Fruit fly (Drosophila melanogaster) whole organism, embryonic: ENCODE results near the gene CG34276.

Experiments used
- Abd-B ChIP-seq: fragments of 200-800 bp; sonication (Bioruptor generic); optimal IDR thresholded peaks from 2 replicates; lab custom pipeline; 2018; ENCODE audit warnings: missing biosample characterization, mild to moderate bottlenecking, missing genetic modification characterization, moderate library complexity
- Adf1 ChIP-seq: fragments of 200-800 bp; sonication (Bioruptor generic); IDR thresholded peaks from 2 replicates; pipeline ENCODE4 v1.3.6; 2022; ENCODE audit warnings: missing biosample characterization, missing genetic modification characterization
- Atf-2 ChIP-seq: fragments of 200-800 bp; sonication (Bioruptor generic); optimal IDR thresholded peaks from 2 replicates; lab custom pipeline; 2016; ENCODE audit warnings: missing biosample characterization, missing genetic modification characterization
- C15 ChIP-seq: fragments of 200-800 bp; sonication (Bioruptor generic); IDR thresholded peaks from 3 replicates; pipeline ENCODE4 v1.3.6; 2022; ENCODE audit warnings: missing biosample characterization, missing genetic modification characterization
- CG1024 ChIP-seq: fragments of 200-800 bp; sonication (Bioruptor generic); IDR thresholded peaks from 2 replicates; pipeline ENCODE4 v1.3.6; 2022; ENCODE audit warnings: missing biosample characterization, missing genetic modification characterization
- CG11085 ChIP-seq: fragments of 200-800 bp; sonication (Bioruptor generic); IDR thresholded peaks from 2 replicates; pipeline ENCODE4 v1.3.6; 2022; ENCODE audit warnings: missing biosample characterization, missing genetic modification characterization
- CG11247 ChIP-seq: fragments of 200-800 bp; sonication (Bioruptor generic); IDR thresholded peaks from 2 replicates; pipeline ENCODE4 v1.3.6; 2022; ENCODE audit warnings: missing biosample characterization, missing genetic modification characterization
- CG11456 ChIP-seq: fragments of 200-800 bp; sonication (Bioruptor generic); IDR thresholded peaks from 3 replicates; pipeline ENCODE4 v1.3.6; 2022; ENCODE audit warnings: missing biosample characterization, missing genetic modification characterization
- CG1233 ChIP-seq: fragments of 200-800 bp; sonication (Bioruptor generic); optimal IDR thresholded peaks from 4 replicates; lab custom pipeline; 2018; ENCODE audit warnings: missing biosample characterization, mild to moderate bottlenecking, missing genetic modification characterization
- CG12769 ChIP-seq: fragments of 200-800 bp; sonication (Bioruptor generic); optimal IDR thresholded peaks from 2 replicates; lab custom pipeline; 2019; ENCODE audit warnings: missing biosample characterization, mild to moderate bottlenecking, missing genetic modification characterization, moderate library complexity
- CG13624 ChIP-seq: fragments of 200-800 bp; sonication (Bioruptor generic); optimal IDR thresholded peaks from 2 replicates; lab custom pipeline; 2016; ENCODE audit warnings: missing biosample characterization, missing genetic modification characterization
- CG13894 ChIP-seq: fragments of 200-800 bp; sonication (Bioruptor generic); optimal IDR thresholded peaks from 3 replicates; lab custom pipeline; 2018; ENCODE audit warnings: missing biosample characterization, mild to moderate bottlenecking, missing genetic modification characterization, moderate library complexity
- CG14860 ChIP-seq: fragments of 200-800 bp; sonication (Bioruptor generic); IDR thresholded peaks from 3 replicates; pipeline ENCODE4 v1.3.6; 2022; ENCODE audit warnings: missing biosample characterization, missing genetic modification characterization; ENCODE audit not compliant: partially characterized antibody
- CG17829 ChIP-seq: fragments of 200-800 bp; optimal IDR thresholded peaks from 2 replicates; lab custom pipeline; 2019; ENCODE audit warnings: missing biosample characterization, mild to moderate bottlenecking, missing genetic modification characterization, moderate library complexity
- CG2116 ChIP-seq: fragments of 200-800 bp; sonication (Bioruptor generic); optimal IDR thresholded peaks from 3 replicates; lab custom pipeline; 2018; ENCODE audit warnings: missing biosample characterization, mild to moderate bottlenecking, missing genetic modification characterization
- CG32532 ChIP-seq: fragments of 200-800 bp; sonication (Bioruptor generic); IDR thresholded peaks from 2 replicates; pipeline ENCODE4 v1.3.6; 2022; ENCODE audit warnings: missing biosample characterization, missing genetic modification characterization
- CG6175 ChIP-seq: fragments of 200-800 bp; sonication (Bioruptor generic); IDR thresholded peaks from 3 replicates; pipeline ENCODE4 v1.3.6; 2022; ENCODE audit warnings: missing biosample characterization, missing genetic modification characterization
- CG6791 ChIP-seq: fragments of 200-800 bp; sonication (Bioruptor generic); IDR thresholded peaks from 3 replicates; pipeline ENCODE4 v1.3.6; 2022; ENCODE audit warnings: missing biosample characterization, missing genetic modification characterization; ENCODE audit not compliant: partially characterized antibody
- CG7372 ChIP-seq: fragments of 200-800 bp; sonication (Bioruptor generic); IDR thresholded peaks from 2 replicates; pipeline ENCODE4 v1.3.6; 2022; ENCODE audit warnings: missing biosample characterization, missing genetic modification characterization
- CG7745 ChIP-seq: fragments of 200-800 bp; sonication (Bioruptor generic); optimal IDR thresholded peaks from 2 replicates; lab custom pipeline; 2018; ENCODE audit warnings: missing biosample characterization, mild to moderate bottlenecking, missing genetic modification characterization, moderate library complexity
- CG9932 ChIP-seq: fragments of 200-800 bp; sonication (Bioruptor generic); IDR thresholded peaks from 2 replicates; pipeline ENCODE4 v1.3.6; 2022; ENCODE audit warnings: missing biosample characterization, missing genetic modification characterization
- CTCF ChIP-seq: fragments of 200-800 bp; sonication (Bioruptor generic); optimal IDR thresholded peaks from 2 replicates; lab custom pipeline; 2017; ENCODE audit warnings: missing biosample characterization, mild to moderate bottlenecking, missing genetic modification characterization, moderate library complexity
- Camta ChIP-seq: fragments of 200-800 bp; sonication (Bioruptor generic); optimal IDR thresholded peaks from 2 replicates; lab custom pipeline; 2016; ENCODE audit warnings: missing biosample characterization, missing genetic modification characterization
- CkIIα-i1 ChIP-seq: fragments of 200-800 bp; sonication (Bioruptor generic); IDR thresholded peaks from 2 replicates; pipeline ENCODE4 v1.3.6; 2022; ENCODE audit warnings: missing biosample characterization, missing genetic modification characterization
- Dbx ChIP-seq: fragments of 200-800 bp; sonication (Bioruptor generic); IDR thresholded peaks from 3 replicates; pipeline ENCODE4 v1.3.6; 2022; ENCODE audit warnings: missing biosample characterization, missing genetic modification characterization
- Doc2 ChIP-seq: fragments of 200-800 bp; sonication (Bioruptor generic); IDR thresholded peaks from 2 replicates; pipeline ENCODE4 v1.3.6; 2022; ENCODE audit warnings: missing biosample characterization, missing genetic modification characterization
- MBD-R2 ChIP-seq: fragments of 200-800 bp; sonication (Bioruptor generic); IDR thresholded peaks from 2 replicates; pipeline ENCODE4 v1.3.6; 2022; ENCODE audit warnings: missing biosample characterization, missing genetic modification characterization
- Nf-YB ChIP-seq: fragments of 200-800 bp; sonication (Bioruptor generic); optimal IDR thresholded peaks from 3 replicates; lab custom pipeline; 2019; ENCODE audit warnings: missing biosample characterization, mild to moderate bottlenecking, missing genetic modification characterization, moderate library complexity
- Ptx1 ChIP-seq: fragments of 200-800 bp; sonication (Bioruptor generic); IDR thresholded peaks from 2 replicates; pipeline ENCODE4 v1.3.6; 2022; ENCODE audit warnings: missing biosample characterization, missing genetic modification characterization
- Taf1 ChIP-seq: fragments of 200-800 bp; sonication (Bioruptor generic); IDR thresholded peaks from 2 replicates; pipeline ENCODE4 v1.3.6; 2022; ENCODE audit warnings: missing biosample characterization, missing genetic modification characterization
- Usf ChIP-seq: fragments of 200-800 bp; sonication (Bioruptor generic); optimal IDR thresholded peaks from 2 replicates; lab custom pipeline; 2017; ENCODE audit warnings: missing genotype, missing biosample characterization, missing genetic modification characterization
- bab2 ChIP-seq: fragments of 200-800 bp; sonication (Bioruptor generic); optimal IDR thresholded peaks from 2 replicates; lab custom pipeline; 2016; ENCODE audit warnings: missing biosample characterization, missing genetic modification characterization
- bigmax ChIP-seq: fragments of 200-800 bp; sonication (Bioruptor generic); optimal IDR thresholded peaks from 2 replicates; lab custom pipeline; 2018; ENCODE audit warnings: missing biosample characterization, mild to moderate bottlenecking, missing genetic modification characterization
- bsh ChIP-seq, 2 experiments: fragments of 200-800 bp; sonication (Bioruptor generic); optimal IDR thresholded peaks; 2 replicates each; lab custom pipeline; 2017 to 2018; ENCODE audit warnings: mild to moderate bottlenecking in 2 of 2, missing biosample characterization in 2 of 2, missing genetic modification characterization in 2 of 2, moderate library complexity in 1 of 2
- cad ChIP-seq: fragments of >200 bp; optimal IDR thresholded peaks from 2 replicates; lab custom pipeline; 2017; ENCODE audit warnings: missing biosample characterization, missing genetic modification characterization
- eve ChIP-seq, 2 experiments: fragments of >200 bp; optimal IDR thresholded peaks; 2 replicates each; lab custom pipeline; 2017; ENCODE audit warnings: missing biosample characterization in 2 of 2, missing genetic modification characterization in 2 of 2
- gfzf ChIP-seq: fragments of 200-800 bp; sonication (Bioruptor generic); optimal IDR thresholded peaks from 2 replicates; lab custom pipeline; 2016; ENCODE audit warnings: missing biosample characterization, mild to moderate bottlenecking, missing genetic modification characterization, moderate library complexity
- h ChIP-seq: fragments of >200 bp; optimal IDR thresholded peaks from 2 replicates; lab custom pipeline; 2017
- hkb ChIP-seq, 2 experiments: fragments of 200-800 bp in 1 of 2; fragments of >200 bp in 1 of 2; sonication (Bioruptor generic) in 1 of 2; IDR thresholded peaks in 1 of 2; optimal IDR thresholded peaks in 1 of 2; 2 replicates each; pipeline versions ENCODE4 v1.3.6 to Lab custom; 2017 to 2022; ENCODE audit warnings: missing biosample characterization in 1 of 2, missing genetic modification characterization in 1 of 2
- jumu ChIP-seq: fragments of 200-800 bp; sonication (Bioruptor generic); optimal IDR thresholded peaks from 3 replicates; lab custom pipeline; 2016; ENCODE audit warnings: missing biosample characterization, missing genetic modification characterization
- lab ChIP-seq: fragments of 200-800 bp; sonication (Bioruptor generic); optimal IDR thresholded peaks from 3 replicates; lab custom pipeline; 2017; ENCODE audit warnings: missing biosample characterization, missing genetic modification characterization, mild to moderate bottlenecking, moderate library complexity, missing genetic modification reagents
- luna ChIP-seq: fragments of 200-800 bp; sonication (Bioruptor generic); optimal IDR thresholded peaks from 2 replicates; lab custom pipeline; 2016; ENCODE audit warnings: missing biosample characterization, missing genetic modification characterization
- nerfin-1 ChIP-seq: fragments of 200-800 bp; sonication (Bioruptor generic); optimal IDR thresholded peaks from 3 replicates; lab custom pipeline; 2019; ENCODE audit warnings: missing biosample characterization, mild to moderate bottlenecking, missing genetic modification characterization, moderate library complexity
- ranshi ChIP-seq: fragments of 200-800 bp; sonication (Bioruptor generic); IDR thresholded peaks from 2 replicates; pipeline ENCODE4 v1.3.6; 2022; ENCODE audit warnings: missing biosample characterization, missing genetic modification characterization
- run ChIP-seq: fragments of 200-800 bp; sonication (Bioruptor generic); optimal IDR thresholded peaks from 3 replicates; lab custom pipeline; 2018; ENCODE audit warnings: missing biosample characterization, mild to moderate bottlenecking, missing genetic modification characterization
- seq ChIP-seq: fragments of 200-800 bp; sonication (Bioruptor generic); IDR thresholded peaks from 2 replicates; pipeline ENCODE4 v1.3.6; 2022; ENCODE audit warnings: missing biosample characterization, missing genetic modification characterization
- slbo ChIP-seq: fragments of 200-800 bp; sonication (Bioruptor generic); IDR thresholded peaks from 2 replicates; pipeline ENCODE4 v1.3.6; 2022; ENCODE audit warnings: missing biosample characterization, missing genetic modification characterization
- stwl ChIP-seq: fragments of 200-800 bp; sonication (Bioruptor generic); optimal IDR thresholded peaks from 3 replicates; lab custom pipeline; 2018; ENCODE audit warnings: missing biosample characterization, mild to moderate bottlenecking, missing genetic modification characterization, moderate library complexity
- trh ChIP-seq: fragments of 200-800 bp; sonication (Bioruptor generic); optimal IDR thresholded peaks from 2 replicates; lab custom pipeline; 2016; ENCODE audit warnings: missing biosample characterization, missing genetic modification characterization
- vfl ChIP-seq: fragments of 200-800 bp; sonication (Bioruptor generic); optimal IDR thresholded peaks from 2 replicates; lab custom pipeline; 2016; ENCODE audit warnings: missing biosample characterization, missing genetic modification characterization
- wek ChIP-seq: fragments of 200-800 bp; sonication (Bioruptor generic); optimal IDR thresholded peaks from 3 replicates; lab custom pipeline; 2018; ENCODE audit warnings: missing biosample characterization, mild to moderate bottlenecking, missing genetic modification characterization, moderate library complexity

CG34276 gene

DNA sequence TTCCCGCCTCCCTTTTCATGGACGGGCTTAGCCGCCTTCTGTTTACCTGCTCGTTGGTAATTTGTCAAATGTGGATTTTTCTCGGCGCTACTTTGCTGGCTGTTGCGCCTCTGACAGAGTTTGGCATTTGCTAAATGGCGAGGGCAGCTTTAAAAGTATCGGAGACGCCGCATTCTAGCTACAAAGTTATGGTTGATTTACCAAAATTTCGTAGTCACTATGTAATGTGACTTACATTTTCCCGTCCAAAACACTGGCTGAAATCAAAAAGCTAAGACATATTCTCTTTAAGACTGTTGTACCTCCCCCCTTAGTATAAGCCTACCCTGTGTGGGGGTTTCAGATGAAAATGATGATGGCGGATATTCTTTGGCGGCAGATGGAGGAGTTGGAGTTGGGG is 22.2 kb downstream of the CG34276 start (continued):
- TF ChIP-seq CG11085 (0 out of 2 replicates have a peak, but pooled peaks have one; percentile 13), CG13624 (no peak), Usf (GFP tag; lab: Kevin White, UChicago) (no peak), Ptx1 (GFP tag; lab: Robert Waterston, UW) (peak; percentile 44), CG32532 (peak; percentile 18; the same call in 1 of the 2 replicates), MBD-R2 (GFP tag; lab: Robert Waterston, UW) (peak; percentile 27; the same call in 1 of the 2 replicates), CG7372 (GFP tag; lab: Robert Waterston, UW) (no peak), slbo (0 out of 2 replicates have a peak, but pooled peaks have one; percentile 36), Taf1 (GFP tag; lab: Robert Waterston, UW) (no peak), ranshi (GFP tag; lab: Robert Waterston, UW) (0 out of 2 replicates have a peak, but pooled peaks have one; percentile 27), CG13894 (peak; percentile 8), nerfin-1 (no peak), hkb (optimal IDR thresholded peaks at IDR 0.05; lab: Kevin White, UChicago) (peak; percentile 62), hkb (GFP tag; IDR thresholded peaks at IDR 0.05; lab: Robert Waterston, UW) (no peak), CG9932 (peak; percentile 44; the same call in 1 of the 2 replicates), CTCF (no peak), CG11456 (GFP tag; lab: Robert Waterston, UW) (0 out of 3 replicates have a peak, but pooled peaks have one; percentile 57), Dbx (GFP tag; lab: Robert Waterston, UW) (peak; percentile 57; the same call in 1 of the 3 replicates), CG6175 (GFP tag; lab: Robert Waterston, UW) (no peak)

DNA sequence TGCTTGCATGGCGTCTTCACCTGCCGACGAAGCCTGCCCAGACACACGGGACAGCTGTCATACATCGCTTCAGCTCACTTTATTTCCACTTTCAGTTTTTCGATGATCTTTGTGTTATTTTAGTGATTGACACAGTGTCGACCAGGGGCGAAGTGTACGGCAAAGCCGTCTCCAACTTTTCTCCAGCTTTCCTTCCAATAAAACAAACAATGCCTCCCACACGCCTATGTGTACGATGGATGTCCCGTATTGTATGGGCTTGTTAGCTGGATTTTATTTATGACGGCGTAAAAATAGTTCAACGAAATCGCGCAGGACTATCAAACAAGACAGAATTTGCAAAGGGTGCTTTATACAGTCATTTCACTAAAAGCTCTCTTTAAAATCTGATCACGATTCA is 25.4 kb downstream of the CG34276 start, which contains the start of the genes CG31088 and CG46383:
Gene CG31088 (minus strand): TSS at position 101 of the 400 bp plus-strand sequence.
Gene CG46383 (minus strand): TSS at position 101 of the 400 bp plus-strand sequence.
- no peak for TF ChIP-seq h
- no peak for TF ChIP-seq Camta (GFP tag; lab: Kevin White, UChicago)
- no peak for TF ChIP-seq bab2
- TF ChIP-seq bigmax, result no peak
- TF ChIP-seq Adf1 (GFP tag; lab: Robert Waterston, UW), result no peak
- TF ChIP-seq C15 (GFP tag; lab: Robert Waterston, UW), result no peak
- no peak for TF ChIP-seq cad
- TF ChIP-seq run (tag; lab: Kevin White, UChicago), result no peak
- TF ChIP-seq CG1233, result no peak
- TF ChIP-seq Atf-2 (GFP tag; lab: Kevin White, UChicago), result no peak
- no peak for TF ChIP-seq stwl (tag; lab: Kevin White, UChicago)
- no peak for TF ChIP-seq Nf-YB
- no peak for TF ChIP-seq jumu (GFP tag; lab: Kevin White, UChicago)
- no peak for TF ChIP-seq luna
- TF ChIP-seq vfl (GFP tag; lab: Kevin White, UChicago), result no peak
- no peak for TF ChIP-seq CG14860 (GFP tag; lab: Robert Waterston, UW)
- no peak for TF ChIP-seq CG17829 (tag; lab: Kevin White, UChicago)
- TF ChIP-seq wek, result no peak
- TF ChIP-seq CG12769 (tag; lab: Kevin White, UChicago), result no peak
- no peak for TF ChIP-seq Abd-B (GFP tag; lab: Kevin White, UChicago)
- TF ChIP-seq, all 482 proteins: peak for 0

- TF ChIP-seq seq (GFP tag; lab: Robert Waterston, UW) (no peak), Usf (GFP tag; lab: Kevin White, UChicago) (no peak), bsh (GFP tag; optimal IDR thresholded peaks at IDR 0.05; lab: Kevin White, UChicago) (no peak), Doc2 (GFP tag; lab: Robert Waterston, UW) (no peak), CG11247 (GFP tag; lab: Robert Waterston, UW) (no peak), CG7745 (no peak), CkIIα-i1 (GFP tag; lab: Robert Waterston, UW) (no peak), CG1024 (GFP tag; lab: Robert Waterston, UW) (no peak), lab (GFP tag; lab: Kevin White, UChicago) (no peak), gfzf (GFP tag; lab: Kevin White, UChicago) (peak; percentile 25), eve (GFP tag; optimal IDR thresholded peaks at IDR 0.05; lab: Kevin White, UChicago) (no peak), trh (no peak), CG2116 (GFP tag; lab: Kevin White, UChicago) (peak; percentile 92), CG6791 (GFP tag; lab: Robert Waterston, UW) (peak; percentile 48; the same call in 1 of the 3 replicates)
Measured at dm6 chr3R:15963690-15964281, 38.4 kb downstream of the CG34276 start, which contains the start of the genes CG4287 and CG5516. Gene CG4287 (minus strand): TSS chr3R:15963867. Gene CG5516 (plus strand): TSS chr3R:15963884.
